Fruit fly (Drosophila melanogaster) whole organism, wandering third instar larva: ENCODE measurements around the gene Nrg.

ENCODE experiments used
- Hr78 ChIP-seq: fragments of >200 bp; optimal IDR thresholded peaks from 2 replicates; lab custom pipeline; 2017; ENCODE audit warnings: missing biosample characterization, missing genetic modification characterization
- Hr83 ChIP-seq: fragments of 200-300 bp; sonication (Bioruptor generic); optimal IDR thresholded peaks from 2 replicates; lab custom pipeline; 2016; ENCODE audit warnings: missing biosample characterization, mild to moderate bottlenecking, missing genetic modification characterization, moderate library complexity; ENCODE audit not compliant: poor library complexity, severe bottlenecking
- br ChIP-seq: fragments of 200-800 bp; sonication (Bioruptor generic); optimal IDR thresholded peaks from 2 replicates; lab custom pipeline; 2016; ENCODE audit warnings: missing biosample characterization, missing genetic modification characterization
- dl ChIP-seq, 2 experiments: fragments of 175-275, 200-275 bp in 1 of 2; fragments of 200-275 bp in 1 of 2; sonication (Bioruptor generic); optimal IDR thresholded peaks; lab custom pipeline; 2018; ENCODE audit warnings: mild to moderate bottlenecking in 2 of 2, missing biosample characterization in 2 of 2, missing genetic modification characterization in 2 of 2, moderate library complexity in 2 of 2; ENCODE audit not compliant: partially characterized antibody in 2 of 2, insufficient read depth in 1 of 2
- foxo ChIP-seq, 2 experiments: fragments of 200-800 bp; sonication (Bioruptor generic); optimal IDR thresholded peaks; 2 replicates in 1 of 2; 3 replicates in 1 of 2; lab custom pipeline; 2016 to 2017; ENCODE audit warnings: missing biosample characterization in 2 of 2, missing genetic modification characterization in 2 of 2
- fru ChIP-seq: fragments of 200-800 bp; sonication (Bioruptor generic); optimal IDR thresholded peaks from 3 replicates; lab custom pipeline; 2016; ENCODE audit warnings: missing biosample characterization, mild to moderate bottlenecking, missing genetic modification characterization
- psq ChIP-seq: fragments of 200-800 bp; sonication (Bioruptor generic); optimal IDR thresholded peaks from 3 replicates; lab custom pipeline; 2017; ENCODE audit warnings: missing biosample characterization, mild to moderate bottlenecking, missing genetic modification characterization, moderate library complexity
- tai ChIP-seq: sonication (Bioruptor generic); optimal IDR thresholded peaks from 2 replicates; lab custom pipeline; 2016; ENCODE audit warnings: missing biosample characterization, missing genetic modification characterization

DNA sequence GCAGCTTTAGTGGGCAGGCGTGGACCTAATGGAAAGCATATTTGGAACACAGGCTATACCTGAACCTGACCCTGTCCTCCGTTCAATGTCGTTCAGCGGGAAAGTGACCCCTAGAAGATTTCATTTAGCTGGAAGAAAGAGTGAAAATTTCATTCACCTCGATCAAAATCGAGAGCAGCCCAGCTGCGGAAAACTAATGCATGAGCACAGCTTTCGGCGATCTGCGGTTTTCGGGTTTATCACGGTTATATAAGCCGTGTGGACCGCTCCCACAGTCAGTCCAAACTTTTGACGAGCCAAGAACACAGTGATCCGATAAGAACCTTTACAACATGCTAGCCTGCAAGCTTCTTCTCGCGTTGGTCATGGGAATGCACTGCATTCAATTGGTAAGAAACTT is 46.6 kb upstream of the Nrg start, which contains the start of gene Cp7Fa:
- no peak for TF ChIP-seq dl (GFP tag; optimal IDR thresholded peaks at IDR 0.05; lab: Kevin White, UChicago; ENCODE audit: insufficient read depth in 1 of 2, partially characterized antibody in 2 of 2)
- TF ChIP-seq br (GFP tag; lab: Kevin White, UChicago), result no peak
- TF ChIP-seq psq (GFP tag; lab: Kevin White, UChicago), result no peak
- TF ChIP-seq tai (GFP tag; lab: Kevin White, UChicago), result no peak
- TF ChIP-seq fru (GFP tag; lab: Kevin White, UChicago), result no peak
- no peak for TF ChIP-seq foxo (GFP tag; optimal IDR thresholded peaks at IDR 0.05; lab: Kevin White, UChicago)
- TF ChIP-seq Hr78 (GFP tag; lab: Kevin White, UChicago), result no peak
- TF ChIP-seq Hr83 (GFP tag; lab: Kevin White, UChicago), result no peak
